Worm (Caenorhabditis elegans) whole organism, L4/young adult: Measurements from ENCODE around the gene zfp-2.

Source experiments
- dao-5 ChIP-seq: sonication (generic microtip); optimal IDR thresholded peaks from 2 replicates; lab custom pipeline; 2016; ENCODE audit warnings: missing genotype, missing genetic modification characterization, moderate library complexity, missing compliant biosample characterization
- him-1 ChIP-seq: sonication (generic microtip); optimal IDR thresholded peaks from 2 replicates; lab custom pipeline; 2016; ENCODE audit warnings: missing genotype, missing genetic modification reagents, missing genetic modification characterization, missing compliant biosample characterization

DNA sequence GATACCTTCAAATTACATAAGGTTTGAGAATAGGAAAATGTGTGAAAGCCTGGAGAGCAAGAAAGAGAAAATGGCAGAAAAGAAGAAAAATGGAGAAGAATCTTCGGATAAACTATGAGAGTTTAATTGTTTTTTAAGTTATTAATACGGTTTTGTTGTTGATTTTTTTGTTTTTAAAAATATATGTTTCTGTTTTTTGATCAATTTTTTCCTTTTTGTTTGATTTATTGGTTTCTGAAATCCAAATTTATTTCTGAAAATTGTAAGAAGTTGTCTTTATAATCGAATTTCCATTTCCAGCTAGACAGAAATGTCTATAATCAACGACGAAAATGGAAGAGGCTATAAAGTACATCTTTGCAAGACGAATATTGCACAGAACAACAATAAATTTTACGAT lies 35.3 kb downstream of the zfp-2 start, which contains the start of gene parp-2:
- TF ChIP-seq dao-5 (no peak), him-1 (no peak)
